Worm (Caenorhabditis elegans): ENCODE measurements around the gene abce-1.

ce11 chrIII:13123440-13123839, 30.2 kb upstream of the abce-1 start:
- TF ChIP-seq T22C8.4 (GFP tag; IDR thresholded peaks at IDR 0.05) (no peak), klf-2 (GFP tag; conservative IDR thresholded peaks at IDR 0.05) (no peak)

All from whole organism, midembryonic.